Fruit fly (Drosophila melanogaster): ENCODE data around the gene Or85d.

The Or85d gene

DNA sequence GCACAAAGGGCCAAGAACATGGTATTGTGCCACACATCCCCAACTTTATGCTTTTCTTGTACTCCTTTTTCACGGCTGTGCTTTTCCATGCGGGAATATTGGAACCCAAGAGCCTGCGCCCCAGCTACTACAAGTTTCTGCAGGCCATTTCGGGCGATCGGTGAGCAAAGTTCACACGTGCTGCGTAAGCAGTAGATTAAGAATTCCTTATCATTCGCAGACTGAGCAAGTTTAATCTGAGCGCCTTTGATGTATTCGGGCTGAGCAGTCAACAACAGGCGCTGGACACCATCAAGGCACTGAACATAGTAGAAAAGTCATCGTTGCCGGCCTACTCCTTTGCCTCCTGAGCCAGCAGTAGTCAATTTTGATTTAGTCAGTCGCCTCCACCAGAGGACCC, 31.6 kb upstream of the Or85d start:
- TF ChIP-seq Crg-1 (GFP tag; optimal IDR thresholded peaks at IDR 0.05) (no peak), cnc (optimal IDR thresholded peaks at IDR 0.05) (no peak), pad (GFP tag; optimal IDR thresholded peaks at IDR 0.05) (no peak), CG7101 (tag; optimal IDR thresholded peaks at IDR 0.05) (no peak), tj (GFP tag; optimal IDR thresholded peaks at IDR 0.05) (no peak), cic (GFP tag; optimal IDR thresholded peaks at IDR 0.05) (no peak)

DNA sequence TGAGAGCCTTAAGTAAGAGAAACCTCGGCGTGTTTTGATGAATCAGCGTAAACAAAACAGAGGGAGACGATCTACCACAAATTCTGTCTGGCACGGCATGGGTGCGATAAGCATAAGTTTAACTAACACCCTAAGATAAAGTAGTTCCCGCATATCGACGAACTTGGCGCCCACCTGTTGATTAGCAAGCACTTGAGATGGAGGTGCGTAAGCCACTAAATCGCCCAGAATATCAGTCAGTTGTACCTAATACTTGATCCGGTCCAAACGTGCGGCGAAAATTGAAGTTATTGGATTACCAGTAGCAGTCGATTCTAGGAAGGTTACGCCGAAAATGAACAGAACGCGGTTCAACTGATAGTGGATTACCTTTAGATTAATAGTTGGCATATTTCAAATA, 30.9 kb upstream of the Or85d start, which contains the start of gene CG31454:
CG31454 (plus strand) TSS at position 160 of the 400 bp plus-strand sequence.
- TF ChIP-seq Crg-1 (GFP tag; optimal IDR thresholded peaks at IDR 0.05) (no peak), cnc (optimal IDR thresholded peaks at IDR 0.05) (no peak), Hr96 (GFP tag; optimal IDR thresholded peaks at IDR 0.05) (no peak), CG7045 (GFP tag; optimal IDR thresholded peaks at IDR 0.05) (no peak), CG12768 (GFP tag; optimal IDR thresholded peaks at IDR 0.05) (no peak), tj (GFP tag; optimal IDR thresholded peaks at IDR 0.05) (no peak), Mnt (GFP tag; optimal IDR thresholded peaks at IDR 0.05) (no peak), CG5204 (GFP tag; optimal IDR thresholded peaks at IDR 0.05) (no peak), CG11617 (GFP tag; optimal IDR thresholded peaks at IDR 0.05) (no peak), CG33017 (tag; optimal IDR thresholded peaks at IDR 0.05) (no peak), Clk (GFP tag; optimal IDR thresholded peaks at IDR 0.05) (no peak), CG1620 (GFP tag; optimal IDR thresholded peaks at IDR 0.05) (no peak), bab1 (GFP tag; optimal IDR thresholded peaks at IDR 0.05) (no peak), ovo (GFP tag; optimal IDR thresholded peaks at IDR 0.05) (no peak), cic (GFP tag; optimal IDR thresholded peaks at IDR 0.05) (no peak), CG7101 (tag; optimal IDR thresholded peaks at IDR 0.05) (no peak), pad (GFP tag; optimal IDR thresholded peaks at IDR 0.05) (no peak)

DNA sequence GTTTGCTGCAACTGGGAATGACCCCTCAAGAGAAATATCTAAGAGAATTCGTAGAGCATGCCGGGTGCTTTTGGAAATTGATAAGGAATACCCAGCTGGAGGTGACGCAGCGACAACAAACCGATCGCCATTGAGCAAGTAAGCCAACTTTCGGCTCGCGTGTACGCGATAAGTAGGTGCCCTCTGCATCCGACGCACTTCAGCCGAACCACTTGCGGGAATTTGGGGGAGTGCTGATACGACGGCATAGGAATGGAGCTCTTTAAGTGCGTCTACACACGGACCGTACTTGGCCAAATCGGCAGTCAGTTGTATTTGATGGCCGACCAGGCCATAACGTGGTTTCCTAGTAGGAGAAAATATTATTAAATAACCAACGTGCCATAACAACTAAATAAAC, 28.7 kb upstream of the Or85d start, which contains the start of gene CG31259:
CG31259 (plus strand) TSS at position 277 of the 400 bp plus-strand sequence.
- TF ChIP-seq Clk (GFP tag; optimal IDR thresholded peaks at IDR 0.05): no peak
- no peak for TF ChIP-seq tj (GFP tag; optimal IDR thresholded peaks at IDR 0.05)
- peak; percentile 68 for TF ChIP-seq Mnt (GFP tag; optimal IDR thresholded peaks at IDR 0.05)
- no peak for TF ChIP-seq bab1 (GFP tag; optimal IDR thresholded peaks at IDR 0.05)
- no peak for TF ChIP-seq CG14711 (tag; optimal IDR thresholded peaks at IDR 0.05)
- TF ChIP-seq cic (GFP tag; optimal IDR thresholded peaks at IDR 0.05): peak; percentile 74

DNA sequence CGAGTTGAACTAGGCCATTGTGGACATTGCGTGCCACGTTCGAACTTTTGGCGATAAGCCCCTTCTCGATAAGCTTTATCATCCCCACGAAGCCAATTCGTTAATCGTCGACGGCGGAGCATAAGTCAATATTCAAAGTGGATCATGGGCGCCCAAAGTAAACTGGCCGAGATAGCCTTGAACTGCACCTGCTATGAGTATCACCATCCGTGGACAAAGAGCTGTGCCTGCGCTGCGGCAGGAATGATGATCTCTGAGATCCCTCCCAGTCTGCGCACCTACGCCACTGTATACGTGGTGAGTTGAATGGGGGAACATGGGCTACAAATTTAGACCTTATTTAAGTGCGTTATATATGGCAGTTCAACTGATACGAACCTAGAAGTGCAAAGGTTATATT, 28.1 kb upstream of the Or85d start:
- TF ChIP-seq CG33017 (tag; optimal IDR thresholded peaks at IDR 0.05) (no peak), CG7101 (tag; optimal IDR thresholded peaks at IDR 0.05) (no peak), Mnt (GFP tag; optimal IDR thresholded peaks at IDR 0.05) (no peak), pad (GFP tag; optimal IDR thresholded peaks at IDR 0.05) (no peak), tj (GFP tag; optimal IDR thresholded peaks at IDR 0.05) (no peak), kay (GFP tag; ENCODE audit: borderline replicate concordance) (no peak), ovo (GFP tag; optimal IDR thresholded peaks at IDR 0.05) (no peak), CG12768 (GFP tag; optimal IDR thresholded peaks at IDR 0.05) (no peak), CG11617 (GFP tag; optimal IDR thresholded peaks at IDR 0.05) (no peak), toe (GFP tag; optimal IDR thresholded peaks at IDR 0.05) (no peak), CG1620 (GFP tag; optimal IDR thresholded peaks at IDR 0.05) (no peak), Hr96 (GFP tag; optimal IDR thresholded peaks at IDR 0.05) (no peak), Clk (GFP tag; optimal IDR thresholded peaks at IDR 0.05) (no peak), CG14711 (tag; optimal IDR thresholded peaks at IDR 0.05) (no peak)

DNA sequence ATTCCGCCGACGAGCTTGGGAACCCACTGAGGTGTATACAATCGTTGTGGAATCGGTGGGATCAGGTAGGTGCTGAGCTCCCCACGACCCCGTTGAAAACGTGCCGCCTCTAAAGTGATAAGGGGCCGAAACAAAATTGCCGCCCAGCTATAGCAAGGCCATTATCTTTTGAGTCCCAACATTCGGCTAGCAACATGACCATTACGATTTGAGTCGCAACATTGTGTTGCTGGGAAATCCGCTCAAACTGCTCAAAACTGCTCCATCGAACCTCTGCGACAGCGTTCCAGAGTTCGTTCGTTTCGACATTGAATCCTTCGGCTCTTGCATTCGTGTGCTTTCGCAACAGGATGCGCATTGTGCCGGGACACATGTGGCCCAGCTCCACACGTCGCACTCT, 23.5 kb upstream of the Or85d start, which contains the start of gene CG11741:
CG11741 (minus strand) TSS at position 16 of the 400 bp plus-strand sequence.
- no peak for TF ChIP-seq toe (GFP tag; optimal IDR thresholded peaks at IDR 0.05)
- no peak for TF ChIP-seq Mnt (GFP tag; optimal IDR thresholded peaks at IDR 0.05)
- TF ChIP-seq CG14711 (tag; optimal IDR thresholded peaks at IDR 0.05): no peak
- TF ChIP-seq Hr96 (GFP tag; optimal IDR thresholded peaks at IDR 0.05): no peak
- TF ChIP-seq pad (GFP tag; optimal IDR thresholded peaks at IDR 0.05): no peak
- TF ChIP-seq ovo (GFP tag; optimal IDR thresholded peaks at IDR 0.05): no peak
- no peak for TF ChIP-seq cic (GFP tag; optimal IDR thresholded peaks at IDR 0.05)
- TF ChIP-seq Clk (GFP tag; optimal IDR thresholded peaks at IDR 0.05): no peak
- no peak for TF ChIP-seq bab1 (GFP tag; optimal IDR thresholded peaks at IDR 0.05)
- no peak for TF ChIP-seq tj (GFP tag; optimal IDR thresholded peaks at IDR 0.05)
- TF ChIP-seq CG33017 (tag; optimal IDR thresholded peaks at IDR 0.05): no peak
- TF ChIP-seq CG12768 (GFP tag; optimal IDR thresholded peaks at IDR 0.05): no peak
- TF ChIP-seq CG5204 (GFP tag; optimal IDR thresholded peaks at IDR 0.05): no peak
- TF ChIP-seq CG7101 (tag; optimal IDR thresholded peaks at IDR 0.05): no peak

DNA sequence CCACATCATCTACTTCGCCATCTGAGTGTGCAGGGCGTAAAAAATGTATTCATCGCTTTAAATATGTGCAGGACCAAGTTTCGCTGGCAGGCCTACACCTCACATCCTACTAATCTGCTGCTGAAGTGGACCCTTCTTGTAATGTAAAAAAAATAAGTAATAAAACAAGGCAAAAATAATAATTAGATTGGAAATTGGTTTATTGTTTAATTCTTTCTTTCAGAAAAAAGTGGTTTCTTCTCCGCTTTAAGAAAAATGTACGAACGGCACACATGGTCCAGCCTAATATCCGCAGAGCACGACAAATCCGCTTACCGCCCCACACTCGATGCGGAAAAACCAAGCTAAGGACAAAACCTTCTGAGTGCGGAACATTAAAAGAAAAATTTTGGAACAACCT, 6.5 kb upstream of the Or85d start:
- TF ChIP-seq CG14711 (tag; optimal IDR thresholded peaks at IDR 0.05) (no peak), toe (GFP tag; optimal IDR thresholded peaks at IDR 0.05) (no peak), kay (GFP tag; ENCODE audit: borderline replicate concordance) (no peak), tj (GFP tag; optimal IDR thresholded peaks at IDR 0.05) (no peak), Crg-1 (GFP tag; optimal IDR thresholded peaks at IDR 0.05) (no peak), pad (GFP tag; optimal IDR thresholded peaks at IDR 0.05) (no peak), CG11617 (GFP tag; optimal IDR thresholded peaks at IDR 0.05) (no peak), CG5204 (GFP tag; optimal IDR thresholded peaks at IDR 0.05) (no peak), CG33017 (tag; optimal IDR thresholded peaks at IDR 0.05) (no peak), CG7045 (GFP tag; optimal IDR thresholded peaks at IDR 0.05) (no peak), ovo (GFP tag; optimal IDR thresholded peaks at IDR 0.05) (no peak), CG7101 (tag; optimal IDR thresholded peaks at IDR 0.05) (no peak)

DNA sequence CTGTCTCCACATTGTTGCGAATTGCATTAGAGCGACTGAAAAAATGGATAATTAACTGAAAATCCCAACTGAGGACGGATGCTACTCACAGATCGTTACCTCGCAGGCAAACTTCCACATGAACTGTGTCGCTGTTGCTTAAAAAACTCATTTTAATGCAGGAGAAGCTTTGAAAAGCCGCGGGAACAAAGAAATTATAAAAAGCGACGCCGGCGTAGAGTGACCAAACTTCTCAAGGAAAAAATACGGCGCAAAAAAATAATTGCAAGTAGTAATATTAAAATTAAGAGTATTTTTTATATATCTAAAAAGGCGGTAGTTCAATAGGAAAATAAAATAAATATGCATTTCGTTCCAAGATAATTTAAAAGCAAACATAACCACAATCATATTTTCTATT, 9.1 kb downstream of the Or85d start, which contains the start of gene pch2:
pch2 (minus strand) TSS at position 243 of the 400 bp plus-strand sequence.
- TF ChIP-seq CG7101 (tag; optimal IDR thresholded peaks at IDR 0.05): no peak
- no peak for TF ChIP-seq bab1 (GFP tag; optimal IDR thresholded peaks at IDR 0.05)
- no peak for TF ChIP-seq CG33017 (tag; optimal IDR thresholded peaks at IDR 0.05)
- TF ChIP-seq ovo (GFP tag; optimal IDR thresholded peaks at IDR 0.05): no peak
- no peak for TF ChIP-seq toe (GFP tag; optimal IDR thresholded peaks at IDR 0.05)

Measured in whole organism, adult.